Worm (Caenorhabditis elegans): ENCODE results near the gene F43C11.1.

F43C11.1 gene

DNA sequence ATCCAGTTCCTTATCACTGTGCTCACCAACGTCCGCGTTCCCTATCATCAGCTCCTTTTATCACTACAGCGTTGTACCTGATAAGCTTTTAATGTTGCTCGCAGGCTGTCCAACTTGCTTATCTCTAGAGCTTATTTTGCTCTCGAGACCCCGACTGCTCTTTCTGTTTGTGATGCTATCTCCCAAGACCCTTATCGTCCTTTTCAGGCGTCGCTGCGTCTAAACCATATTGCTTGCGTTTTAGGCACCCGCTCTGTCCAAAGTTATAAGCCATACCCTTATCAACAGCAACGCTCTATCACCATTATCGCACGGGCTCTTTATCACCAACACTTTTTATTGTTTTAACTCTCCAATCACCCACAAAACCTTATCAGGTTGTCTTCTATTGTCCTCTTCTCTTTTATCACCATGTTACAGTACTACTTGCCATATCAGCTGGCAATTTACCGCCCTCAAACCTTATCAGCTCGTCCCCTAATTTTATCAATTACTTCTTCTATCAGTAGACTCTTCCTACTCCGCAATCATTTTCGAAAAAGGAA is 21.6 kb downstream of the F43C11.1 start (continued):
- TF ChIP-seq let-607 (tag; optimal IDR thresholded peaks at IDR 0.05) (peak; percentile 79 to 88), zfh-2 (GFP tag; conservative IDR thresholded peaks at IDR 0.05) (no peak), nhr-80 (tag; optimal IDR thresholded peaks at IDR 0.05) (peak; percentile 100), madf-6 (GFP tag; IDR thresholded peaks at IDR 0.05) (no peak), atf-7 (tag; optimal IDR thresholded peaks at IDR 0.05) (peak; percentile 99), repo-1 (tag; optimal IDR thresholded peaks at IDR 0.05) (peak; percentile 76), sptf-2 (GFP tag; optimal IDR thresholded peaks at IDR 0.05) (peak; percentile 64), madf-10 (tag; optimal IDR thresholded peaks at IDR 0.05) (peak; percentile 41), ztf-25 (GFP tag; IDR thresholded peaks at IDR 0.05) (no peak), tlf-1 (GFP tag; optimal IDR thresholded peaks at IDR 0.05) (peak; percentile 84), fkh-3 (tag; optimal IDR thresholded peaks at IDR 0.05) (no peak), nhr-179 (tag; optimal IDR thresholded peaks at IDR 0.05) (no peak), ceh-27 (GFP tag; optimal IDR thresholded peaks at IDR 0.05) (no peak), lir-1 (GFP tag; conservative IDR thresholded peaks at IDR 0.05) (0 out of 2 replicates have a peak, but pooled peaks have one; percentile 45), nfyb-1 (GFP tag; IDR thresholded peaks at IDR 0.05) (peak; percentile 91), tbp1 (GFP tag; optimal IDR thresholded peaks at IDR 0.05) (peak; percentile 65), snpc-4 (GFP tag; optimal IDR thresholded peaks at IDR 0.05) (no peak), snpc-4 (tag; optimal IDR thresholded peaks at IDR 0.05) (peak in 1 of 4 experiments; percentile 44), ztf-22 (GFP tag; optimal IDR thresholded peaks at IDR 0.05) (peak; percentile 100), lsl-1 (GFP tag; optimal IDR thresholded peaks at IDR 0.05) (no peak), chd-7 (tag; optimal IDR thresholded peaks at IDR 0.05) (peak; percentile 31), ztf-18 (tag; optimal IDR thresholded peaks at IDR 0.05) (peak; percentile 12), D2030.7 (GFP tag; IDR thresholded peaks at IDR 0.05) (no peak), Y53G8AR.9 (GFP tag; conservative IDR thresholded peaks at IDR 0.05) (0 out of 2 replicates have a peak, but pooled peaks have one; percentile 55), somi-1 (GFP tag; optimal IDR thresholded peaks at IDR 0.05) (no peak), gei-17 (GFP tag; optimal IDR thresholded peaks at IDR 0.05) (peak; percentile 61), ceh-40 (GFP tag; IDR thresholded peaks at IDR 0.05) (0 out of 2 replicates have a peak, but pooled peaks have one; percentile 2), hlh-12 (tag; optimal IDR thresholded peaks at IDR 0.05) (no peak), dox-1 (GFP tag; IDR thresholded peaks at IDR 0.05) (peak; percentile 90; the same call in 1 of the 2 replicates), F22D6.2 (tag; optimal IDR thresholded peaks at IDR 0.05) (peak; percentile 86), F10E7.11 (tag; optimal IDR thresholded peaks at IDR 0.05) (no peak), Y56A3A.18 (GFP tag; IDR thresholded peaks at IDR 0.05) (peak; percentile 51; the same call in 1 of the 2 replicates), ztf-26 (tag; optimal IDR thresholded peaks at IDR 0.05) (peak; percentile 19), C06A6.2 (GFP tag; conservative IDR thresholded peaks at IDR 0.05) (peak; percentile 61)

DNA sequence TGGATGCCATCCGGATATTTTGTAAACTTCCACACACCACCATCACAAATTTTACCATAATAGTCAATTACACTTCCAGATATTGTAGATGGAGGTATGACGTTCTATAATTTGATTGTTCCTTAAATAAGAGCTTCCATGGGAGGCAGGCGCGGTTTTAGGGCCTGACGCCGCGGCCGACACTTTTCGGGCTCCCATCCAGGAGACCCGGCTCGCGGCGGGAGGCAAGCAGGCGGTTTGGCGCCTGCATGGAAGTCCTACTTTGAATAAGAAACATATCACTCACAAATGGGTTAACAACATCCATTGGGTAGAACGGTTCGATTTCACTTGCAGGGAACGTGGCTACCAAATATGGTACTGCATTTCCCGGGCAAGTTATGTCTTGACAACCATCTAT is 22.8 kb downstream of the F43C11.1 start:
- no peak for TF ChIP-seq mel-28 (tag; optimal IDR thresholded peaks at IDR 0.05; ENCODE audit: borderline replicate concordance)
- TF ChIP-seq rec-8 (tag; optimal IDR thresholded peaks at IDR 0.05) = no peak
- peak; percentile 55; the same call in 1 of the 2 replicates for TF ChIP-seq egrh-3 (GFP tag; IDR thresholded peaks at IDR 0.05)
- no peak for TF ChIP-seq gei-17 (GFP tag; optimal IDR thresholded peaks at IDR 0.05)
- no peak for TF ChIP-seq nfyb-1 (GFP tag; IDR thresholded peaks at IDR 0.05)

DNA sequence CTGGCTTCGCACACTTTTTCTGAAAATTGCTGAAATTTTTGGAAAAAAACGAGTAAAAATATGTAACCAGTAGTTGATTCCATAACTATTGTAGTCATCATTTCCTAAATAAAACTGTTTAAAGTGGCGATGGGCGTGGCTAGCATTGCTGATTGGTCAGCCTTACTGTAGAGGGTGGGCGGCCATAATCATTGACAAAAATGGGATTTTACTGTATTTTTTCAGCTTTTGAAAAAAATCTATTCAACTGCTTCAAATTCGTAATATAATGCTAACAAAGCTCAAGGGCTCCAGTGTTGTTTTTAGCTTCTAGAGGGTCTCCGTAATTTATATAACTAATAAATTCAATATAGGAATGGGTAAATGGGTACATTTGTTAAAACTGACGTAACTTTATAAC is 23.3 kb downstream of the F43C11.1 start, which contains the start of gene F16G10.7:
Gene F16G10.7 (minus strand): TSS at position 101 of the 400 bp plus-strand sequence.
- no peak for TF ChIP-seq attf-5 (GFP tag; optimal IDR thresholded peaks at IDR 0.05)
- no peak for TF ChIP-seq bed-1 (GFP tag; IDR thresholded peaks at IDR 0.05)
- no peak for TF ChIP-seq F52B5.7 (tag; optimal IDR thresholded peaks at IDR 0.05)
- no peak for TF ChIP-seq lag-1 (GFP tag; IDR thresholded peaks at IDR 0.05)
- TF ChIP-seq Y53G8AR.9 (GFP tag; conservative IDR thresholded peaks at IDR 0.05) = no peak
- no peak for TF ChIP-seq unc-130 (GFP tag; optimal IDR thresholded peaks at IDR 0.05)
- no peak for TF ChIP-seq lin-26 (GFP tag; IDR thresholded peaks at IDR 0.05)
- no peak for TF ChIP-seq B0261.1 (tag; optimal IDR thresholded peaks at IDR 0.05)
- no peak for TF ChIP-seq ZK185.1 (tag; optimal IDR thresholded peaks at IDR 0.05; ENCODE audit: poor library complexity, severe bottlenecking)
- no peak for TF ChIP-seq die-1 (tag; optimal IDR thresholded peaks at IDR 0.05)
- TF ChIP-seq nfyb-1 (GFP tag; IDR thresholded peaks at IDR 0.05) = no peak
- no peak for TF ChIP-seq ztf-26 (tag; optimal IDR thresholded peaks at IDR 0.05)
- no peak for TF ChIP-seq hlh-12 (tag; optimal IDR thresholded peaks at IDR 0.05)
- no peak for TF ChIP-seq egl-44 (GFP tag; IDR thresholded peaks at IDR 0.05)
